Fruit fly (Drosophila melanogaster) whole organism, embryonic: ENCODE data around the gene cno.
A peak's percentile ranks its signal among the peaks of the same experiment; 100 is the strongest.

ENCODE experiments used
- CG10462 ChIP-seq: fragments of 200-800 bp; sonication (Bioruptor generic); optimal IDR thresholded peaks from 2 replicates; lab custom pipeline; 2016; ENCODE audit warnings: missing biosample characterization, missing genetic modification characterization
- CG12391 ChIP-seq: fragments of 200-800 bp; sonication (Bioruptor generic); optimal IDR thresholded peaks from 3 replicates; lab custom pipeline; 2018; ENCODE audit warnings: missing biosample characterization, mild to moderate bottlenecking, missing genetic modification characterization, moderate library complexity
- CG13775 ChIP-seq: fragments of 200-800 bp; sonication (Bioruptor generic); optimal IDR thresholded peaks from 3 replicates; lab custom pipeline; 2017; ENCODE audit warnings: missing biosample characterization, mild to moderate bottlenecking, missing genetic modification characterization
- CG14014 ChIP-seq: fragments of 200-800 bp; sonication (Bioruptor generic); IDR thresholded peaks from 2 replicates; pipeline ENCODE4 v1.3.6; 2022; ENCODE audit warnings: missing biosample characterization, missing genetic modification characterization
- CG14710 ChIP-seq: fragments of 200-800 bp; sonication (Bioruptor generic); optimal IDR thresholded peaks from 3 replicates; lab custom pipeline; 2019; ENCODE audit warnings: missing biosample characterization, mild to moderate bottlenecking, missing genetic modification characterization, moderate library complexity
- CG1602 ChIP-seq: fragments of 200-800 bp; sonication (Bioruptor generic); optimal IDR thresholded peaks from 3 replicates; lab custom pipeline; 2016; ENCODE audit warnings: missing biosample characterization, missing genetic modification characterization
- CG16813 ChIP-seq: fragments of 200-800 bp; sonication (Bioruptor generic); IDR thresholded peaks from 3 replicates; pipeline ENCODE4 v1.3.6; 2022; ENCODE audit warnings: missing biosample characterization, missing genetic modification characterization; ENCODE audit not compliant: partially characterized antibody
- CG17612 ChIP-seq: fragments of 200-800 bp; sonication (Bioruptor generic); IDR thresholded peaks from 2 replicates; pipeline ENCODE4 v1.3.6; 2022; ENCODE audit warnings: missing biosample characterization, missing genetic modification characterization
- CG18011 ChIP-seq: fragments of 200-800 bp; sonication (Bioruptor generic); optimal IDR thresholded peaks from 2 replicates; lab custom pipeline; 2017; ENCODE audit warnings: missing biosample characterization, missing genetic modification characterization, mild to moderate bottlenecking, moderate library complexity, missing genotype
- CG18262 ChIP-seq: fragments of 200-800 bp; optimal IDR thresholded peaks from 3 replicates; lab custom pipeline; 2019; ENCODE audit warnings: missing biosample characterization, mild to moderate bottlenecking, missing genetic modification characterization, moderate library complexity
- CG31441 ChIP-seq: fragments of 200-800 bp; sonication (Bioruptor generic); IDR thresholded peaks from 2 replicates; pipeline ENCODE4 v1.3.6; 2022; ENCODE audit warnings: missing biosample characterization, missing genetic modification characterization
- CG32532 ChIP-seq: fragments of 200-800 bp; sonication (Bioruptor generic); IDR thresholded peaks from 2 replicates; pipeline ENCODE4 v1.3.6; 2022; ENCODE audit warnings: missing biosample characterization, missing genetic modification characterization
- CG34422 ChIP-seq: fragments of 200-800 bp; sonication (Bioruptor generic); IDR thresholded peaks from 3 replicates; pipeline ENCODE4 v1.3.6; 2022; ENCODE audit warnings: missing biosample characterization, missing genetic modification characterization
- CG5953 ChIP-seq: fragments of 200-800 bp; sonication (Bioruptor generic); IDR thresholded peaks from 2 replicates; pipeline ENCODE4 v1.3.6; 2022; ENCODE audit warnings: missing biosample characterization, missing genetic modification characterization
- CG7271 ChIP-seq: fragments of 200-800 bp; sonication (Bioruptor generic); optimal IDR thresholded peaks from 2 replicates; lab custom pipeline; 2018; ENCODE audit warnings: missing biosample characterization, mild to moderate bottlenecking, missing genetic modification characterization, moderate library complexity
- CG7556 ChIP-seq: fragments of 200-800 bp; sonication (Bioruptor generic); optimal IDR thresholded peaks from 2 replicates; lab custom pipeline; 2017; ENCODE audit warnings: missing biosample characterization, mild to moderate bottlenecking, missing genetic modification characterization
- CG9876 ChIP-seq: fragments of 200-800 bp; sonication (Bioruptor generic); optimal IDR thresholded peaks from 2 replicates; lab custom pipeline; 2016; ENCODE audit warnings: missing biosample characterization, missing genetic modification characterization
- CG9932 ChIP-seq: fragments of 200-800 bp; sonication (Bioruptor generic); IDR thresholded peaks from 2 replicates; pipeline ENCODE4 v1.3.6; 2022; ENCODE audit warnings: missing biosample characterization, missing genetic modification characterization
- CrebB ChIP-seq: fragments of 200-800 bp; sonication (Bioruptor generic); optimal IDR thresholded peaks from 3 replicates; lab custom pipeline; 2018; ENCODE audit warnings: missing biosample characterization, mild to moderate bottlenecking, missing genetic modification characterization
- NfI ChIP-seq: fragments of 200-800 bp; sonication (Bioruptor generic); optimal IDR thresholded peaks from 3 replicates; lab custom pipeline; 2018; ENCODE audit warnings: missing biosample characterization, mild to moderate bottlenecking, missing genetic modification characterization, moderate library complexity
- Optix ChIP-seq: fragments of 200-800 bp; sonication (Bioruptor generic); IDR thresholded peaks from 3 replicates; pipeline ENCODE4 v1.3.6; 2022; ENCODE audit warnings: missing biosample characterization, missing genetic modification characterization
- PHDP ChIP-seq: fragments of 200-800 bp; sonication (Bioruptor generic); optimal IDR thresholded peaks from 3 replicates; lab custom pipeline; 2018; ENCODE audit warnings: missing biosample characterization, mild to moderate bottlenecking, missing genetic modification characterization, moderate library complexity
- Six4 ChIP-seq: fragments of 200-800 bp; sonication (Bioruptor generic); optimal IDR thresholded peaks from 2 replicates; lab custom pipeline; 2016; ENCODE audit warnings: missing biosample characterization, missing genetic modification characterization
- Sox102F ChIP-seq: fragments of 200-800 bp; sonication (Bioruptor generic); optimal IDR thresholded peaks from 2 replicates; lab custom pipeline; 2018; ENCODE audit warnings: missing biosample characterization, mild to moderate bottlenecking, missing genetic modification characterization, moderate library complexity
- ara ChIP-seq: fragments of 200-800 bp; sonication (Bioruptor generic); IDR thresholded peaks from 2 replicates; pipeline ENCODE4 v1.3.6; 2022; ENCODE audit warnings: missing biosample characterization, missing genetic modification characterization
- ash1 ChIP-seq: fragments of 200-800 bp; sonication (Bioruptor generic); optimal IDR thresholded peaks from 2 replicates; lab custom pipeline; 2018; ENCODE audit warnings: missing biosample characterization, mild to moderate bottlenecking, missing genetic modification characterization
- danr ChIP-seq: fragments of 200-800 bp; sonication (Bioruptor generic); IDR thresholded peaks from 2 replicates; pipeline ENCODE4 v1.3.6; 2022; ENCODE audit warnings: missing biosample characterization, missing genetic modification characterization
- dati ChIP-seq: fragments of 200-800 bp; sonication (Bioruptor generic); IDR thresholded peaks from 2 replicates; pipeline ENCODE4 v1.3.6; 2022; ENCODE audit warnings: missing biosample characterization, missing genetic modification characterization
- dmrt11E ChIP-seq: fragments of 200-800 bp; sonication (Bioruptor generic); optimal IDR thresholded peaks from 3 replicates; lab custom pipeline; 2018; ENCODE audit warnings: missing biosample characterization, mild to moderate bottlenecking, missing genetic modification characterization, moderate library complexity
- emc ChIP-seq: fragments of 200-800 bp; sonication (Bioruptor generic); optimal IDR thresholded peaks from 2 replicates; lab custom pipeline; 2016; ENCODE audit warnings: missing biosample characterization, missing genetic modification characterization
- fd3F ChIP-seq: fragments of 200-800 bp; sonication (Bioruptor generic); optimal IDR thresholded peaks from 2 replicates; lab custom pipeline; 2018; ENCODE audit warnings: missing biosample characterization, mild to moderate bottlenecking, missing genetic modification characterization, moderate library complexity
- gro ChIP-seq: fragments of 200-800 bp; sonication (Bioruptor generic); optimal IDR thresholded peaks from 2 replicates; lab custom pipeline; 2016; ENCODE audit warnings: missing biosample characterization, missing genetic modification characterization
- gsb-n ChIP-seq: fragments of 200-800 bp; sonication (Bioruptor generic); optimal IDR thresholded peaks from 3 replicates; lab custom pipeline; 2018; ENCODE audit warnings: missing biosample characterization, mild to moderate bottlenecking, missing genetic modification characterization
- hkb ChIP-seq, 2 experiments: fragments of 200-800 bp in 1 of 2; fragments of >200 bp in 1 of 2; sonication (Bioruptor generic) in 1 of 2; IDR thresholded peaks in 1 of 2; optimal IDR thresholded peaks in 1 of 2; 2 replicates each; pipeline versions ENCODE4 v1.3.6 to Lab custom; 2017 to 2022; ENCODE audit warnings: missing biosample characterization in 1 of 2, missing genetic modification characterization in 1 of 2
- insv ChIP-seq, 2 experiments: fragments of 200-800 bp; sonication (Bioruptor generic); optimal IDR thresholded peaks; 3 replicates each; lab custom pipeline; 2016 to 2018; ENCODE audit warnings: missing biosample characterization in 2 of 2, missing genetic modification characterization in 2 of 2
- jigr1 ChIP-seq: fragments of 200-800 bp; sonication (Bioruptor generic); IDR thresholded peaks from 3 replicates; pipeline ENCODE4 v1.3.6; 2022; ENCODE audit warnings: missing biosample characterization, missing genetic modification characterization
- klu ChIP-seq: fragments of 200-800 bp; sonication (Bioruptor generic); IDR thresholded peaks from 2 replicates; pipeline ENCODE4 v1.3.6; 2022; ENCODE audit warnings: missing biosample characterization, missing genetic modification characterization
- kni ChIP-seq: fragments of 200-800 bp; sonication (Bioruptor generic); optimal IDR thresholded peaks from 3 replicates; lab custom pipeline; 2017; ENCODE audit warnings: mild to moderate bottlenecking, missing biosample characterization, missing genetic modification reagents, missing genetic modification characterization
- nau ChIP-seq: fragments of 200-800 bp; sonication (Bioruptor generic); optimal IDR thresholded peaks from 3 replicates; lab custom pipeline; 2017; ENCODE audit warnings: missing biosample characterization, mild to moderate bottlenecking, missing genetic modification characterization, missing genetic modification reagents
- pfk ChIP-seq: fragments of 200-800 bp; sonication (Bioruptor generic); optimal IDR thresholded peaks from 2 replicates; lab custom pipeline; 2018; ENCODE audit warnings: missing biosample characterization, mild to moderate bottlenecking, missing genetic modification characterization, moderate library complexity
- pum ChIP-seq: fragments of 200-800 bp; sonication (Bioruptor generic); optimal IDR thresholded peaks from 2 replicates; lab custom pipeline; 2016; ENCODE audit warnings: missing biosample characterization, missing genetic modification characterization
- row ChIP-seq: fragments of 200-800 bp; sonication (Bioruptor generic); IDR thresholded peaks from 3 replicates; pipeline ENCODE4 v1.3.6; 2022; ENCODE audit warnings: missing biosample characterization, missing genetic modification characterization
- sima ChIP-seq: fragments of 200-800 bp; sonication (Bioruptor generic); optimal IDR thresholded peaks from 2 replicates; lab custom pipeline; 2016; ENCODE audit warnings: missing biosample characterization, missing genetic modification characterization
- tll ChIP-seq, 2 experiments: fragments of 200-800 bp in 1 of 2; fragments of >200 bp in 1 of 2; sonication (Bioruptor generic) in 1 of 2; optimal IDR thresholded peaks; 2 replicates each; lab custom pipeline; 2017 to 2019; ENCODE audit warnings: missing biosample characterization in 2 of 2, missing genetic modification characterization in 2 of 2, mild to moderate bottlenecking in 1 of 2, moderate library complexity in 1 of 2
- toy ChIP-seq: fragments of 200-800 bp; sonication (Bioruptor generic); IDR thresholded peaks from 2 replicates; pipeline ENCODE4 v1.3.6; 2022; ENCODE audit warnings: missing biosample characterization, missing genetic modification characterization
- trh ChIP-seq: fragments of 200-800 bp; sonication (Bioruptor generic); optimal IDR thresholded peaks from 2 replicates; lab custom pipeline; 2016; ENCODE audit warnings: missing biosample characterization, missing genetic modification characterization
- vvl ChIP-seq: fragments of 200-800 bp; sonication (Bioruptor generic); IDR thresholded peaks from 2 replicates; pipeline ENCODE4 v1.3.6; 2022; ENCODE audit warnings: missing biosample characterization, missing genetic modification characterization
- wor ChIP-seq: fragments of 200-800 bp; sonication (Bioruptor generic); IDR thresholded peaks from 2 replicates; pipeline ENCODE4 v1.3.6; 2022; ENCODE audit warnings: missing biosample characterization, missing genetic modification characterization
- yki ChIP-seq: fragments of >200 bp; optimal IDR thresholded peaks from 3 replicates; lab custom pipeline; 2018
- zen2 ChIP-seq: fragments of 200-800 bp; sonication (Bioruptor generic); IDR thresholded peaks from 3 replicates; pipeline ENCODE4 v1.3.6; 2022; ENCODE audit warnings: missing biosample characterization, missing genetic modification characterization; ENCODE audit not compliant: partially characterized antibody

cno gene

DNA sequence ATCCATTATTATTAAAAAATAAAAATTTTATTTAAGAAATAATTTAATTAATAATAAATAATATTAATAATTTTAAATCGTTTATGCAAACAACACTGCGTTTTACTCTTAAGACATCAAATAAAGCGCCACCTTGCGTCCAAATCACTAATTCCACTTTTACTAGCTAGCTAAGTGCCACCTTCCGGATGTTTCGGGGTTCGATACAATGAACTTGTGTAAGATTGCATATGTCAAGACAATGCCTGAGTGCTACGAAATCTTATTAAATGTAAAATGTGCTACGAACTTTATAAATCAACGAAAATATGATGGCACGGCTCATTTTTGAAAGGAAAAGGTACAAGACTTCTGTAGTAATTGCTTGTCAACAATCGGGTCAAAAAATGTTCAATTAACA lies 90.4 kb downstream of the cno start:
- peak; percentile 85 for TF ChIP-seq CG9932 (GFP tag; lab: Robert Waterston, UW)
- TF ChIP-seq CG1602 (GFP tag; lab: Kevin White, UChicago) = peak; percentile 70
- TF ChIP-seq CG18262 (tag; lab: Kevin White, UChicago) = peak; percentile 21
- TF ChIP-seq toy = no peak
- peak; percentile 51 for TF ChIP-seq trh (GFP tag; lab: Kevin White, UChicago)
- TF ChIP-seq CG12391 = peak; percentile 52
- 0 out of 2 replicates have a peak, but pooled peaks have one; percentile 22 for TF ChIP-seq danr (GFP tag; lab: Robert Waterston, UW)
- peak; percentile 43 for TF ChIP-seq gsb-n (tag; lab: Kevin White, UChicago)
- TF ChIP-seq yki (lab: Kevin White, UChicago) = peak; percentile 49
- no peak for TF ChIP-seq wor
- TF ChIP-seq kni = no peak
- TF ChIP-seq Six4 (GFP tag; lab: Kevin White, UChicago) = peak; percentile 11
- peak; percentile 59 for TF ChIP-seq CG14710 (tag; lab: Kevin White, UChicago)
- peak; percentile 27 for TF ChIP-seq pfk (GFP tag; lab: Kevin White, UChicago)
- no peak for TF ChIP-seq Optix (GFP tag; lab: Robert Waterston, UW)
- peak; percentile 86 for TF ChIP-seq CG9876
- peak; percentile 65; the same call in 2 of the 3 replicates for TF ChIP-seq CG34422
- no peak for TF ChIP-seq sima (GFP tag; lab: Kevin White, UChicago)
- TF ChIP-seq jigr1 (GFP tag; lab: Robert Waterston, UW) = 0 out of 3 replicates have a peak, but pooled peaks have one; percentile 28
- TF ChIP-seq hkb (optimal IDR thresholded peaks at IDR 0.05; lab: Kevin White, UChicago) = no peak
- no peak for TF ChIP-seq hkb (GFP tag; IDR thresholded peaks at IDR 0.05; lab: Robert Waterston, UW)
- TF ChIP-seq CG32532 = peak; percentile 85
- TF ChIP-seq CG17612 = 0 out of 2 replicates have a peak, but pooled peaks have one; percentile 50
- TF ChIP-seq CG18011 (GFP tag; lab: Kevin White, UChicago) = peak; percentile 100
- peak; percentile 42 for TF ChIP-seq ash1 (GFP tag; lab: Kevin White, UChicago)
- no peak for TF ChIP-seq ara (GFP tag; lab: Robert Waterston, UW)
- TF ChIP-seq insv (GFP tag; optimal IDR thresholded peaks at IDR 0.05; lab: Kevin White, UChicago) = peak in 1 of 2 experiments; percentile 70
- TF ChIP-seq CG16813 = peak; percentile 41; the same call in 1 of the 3 replicates
- TF ChIP-seq Sox102F (GFP tag; lab: Kevin White, UChicago) = peak; percentile 72
- TF ChIP-seq CG31441 (GFP tag; lab: Robert Waterston, UW) = peak; percentile 50; the same call in 1 of the 2 replicates
- TF ChIP-seq fd3F = peak; percentile 47
- no peak for TF ChIP-seq nau (GFP tag; lab: Kevin White, UChicago)
- no peak for TF ChIP-seq dati (GFP tag; lab: Robert Waterston, UW)
- peak in 1 of 2 experiments; percentile 34 for TF ChIP-seq tll (GFP tag; optimal IDR thresholded peaks at IDR 0.05; lab: Kevin White, UChicago)
- no peak for TF ChIP-seq CG7556 (GFP tag; lab: Kevin White, UChicago)
- TF ChIP-seq CG13775 (GFP tag; lab: Kevin White, UChicago) = peak; percentile 46
- TF ChIP-seq row (GFP tag; lab: Robert Waterston, UW) = peak; percentile 69
- peak; percentile 78 for TF ChIP-seq vvl (GFP tag; lab: Robert Waterston, UW)
- TF ChIP-seq zen2 (GFP tag; lab: Robert Waterston, UW) = no peak
- TF ChIP-seq CG14014 (GFP tag; lab: Robert Waterston, UW) = peak; percentile 47
- TF ChIP-seq CG7271 (tag; lab: Kevin White, UChicago) = peak; percentile 32
- peak; percentile 54 for TF ChIP-seq PHDP (tag; lab: Kevin White, UChicago)
- TF ChIP-seq klu (GFP tag; lab: Robert Waterston, UW) = 0 out of 2 replicates have a peak, but pooled peaks have one; percentile 48
- peak; percentile 67 for TF ChIP-seq pum
- TF ChIP-seq CrebB (tag; lab: Kevin White, UChicago) = no peak
- TF ChIP-seq dmrt11E (tag; lab: Kevin White, UChicago) = peak; percentile 47
- no peak for TF ChIP-seq CG5953 (GFP tag; lab: Robert Waterston, UW)
- peak; percentile 26 for TF ChIP-seq CG10462 (GFP tag; lab: Kevin White, UChicago)
- peak; percentile 68 for TF ChIP-seq NfI
- TF ChIP-seq emc (GFP tag; lab: Kevin White, UChicago) = peak; percentile 34
- peak; percentile 79 for TF ChIP-seq gro
